Fruit fly (Drosophila melanogaster): ENCODE measurements around the gene CG6204.
A peak's percentile ranks its signal among the peaks of the same experiment; 100 is the strongest.

DNA sequence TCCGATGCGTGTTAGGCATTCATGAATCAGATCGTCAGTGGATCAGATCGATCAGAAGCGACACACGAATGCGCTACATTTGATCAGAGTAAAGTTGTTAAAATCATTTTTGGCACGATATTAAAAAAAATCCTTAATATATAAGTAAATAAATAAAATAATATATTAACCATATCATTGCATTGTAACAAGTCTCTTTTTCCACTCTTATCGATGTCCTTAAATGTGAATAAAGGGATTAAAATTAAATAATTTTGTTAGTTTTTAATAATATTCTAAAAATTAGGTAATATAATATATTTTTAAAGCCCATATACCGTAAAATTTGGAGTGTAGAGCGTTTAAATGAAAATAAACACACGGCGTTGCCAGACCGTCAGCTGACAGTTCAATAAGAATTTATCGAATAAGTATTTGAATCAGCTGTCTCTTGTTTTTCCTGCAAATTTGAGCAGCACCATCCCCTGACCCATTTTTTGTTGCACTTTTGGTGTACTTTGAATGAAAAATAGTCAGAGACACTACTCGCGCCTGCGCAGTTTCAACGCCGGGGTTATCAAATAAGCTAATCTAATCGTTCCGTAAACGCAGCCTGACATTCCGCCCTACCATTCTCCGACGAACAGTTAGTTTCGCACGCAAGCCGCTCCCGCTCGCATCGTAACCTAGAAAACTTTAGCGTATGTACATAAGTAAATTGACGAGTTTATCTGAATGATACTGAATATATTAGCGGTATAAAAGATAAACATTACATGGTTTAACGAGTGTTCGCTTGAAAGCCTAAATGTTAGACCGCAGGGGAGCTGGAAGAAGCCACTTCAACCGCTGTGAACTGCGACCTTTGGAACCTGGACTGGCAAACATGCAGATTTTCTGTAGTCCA lies 41.5 kb upstream of the CG6204 start, which contains the start of the genes p38a and CG6178:
- peak; percentile 45 for TF ChIP-seq jumu (GFP tag; optimal IDR thresholded peaks at IDR 0.05)
- peak; percentile 98 for TF ChIP-seq lmd (GFP tag; IDR thresholded peaks at IDR 0.05)
